Worm (Caenorhabditis elegans) whole organism, midembryonic: ENCODE measurements around the gene sri-40.

ENCODE experiments used
- T22C8.4 ChIP-seq: fragments of 200-800 bp; sonication (Bioruptor generic); IDR thresholded peaks from 2 replicates; pipeline ENCODE4 v1.3.6; 2022; ENCODE audit warnings: missing genetic modification characterization, missing compliant biosample characterization
- cog-1 ChIP-seq: sonication (generic microtip); optimal IDR thresholded peaks from 2 replicates; lab custom pipeline; 2016; ENCODE audit warnings: missing genetic modification characterization, missing compliant biosample characterization
- flt-1 ChIP-seq: fragments of 200-800 bp; sonication (Bioruptor generic); IDR thresholded peaks from 2 replicates; pipeline ENCODE4 v1.3.6; 2022; ENCODE audit warnings: missing genetic modification characterization, missing compliant biosample characterization
- klf-2 ChIP-seq: fragments of 200-800 bp; sonication (Bioruptor generic); conservative IDR thresholded peaks from 2 replicates; pipeline ENCODE4 v1.3.6; 2022; ENCODE audit warnings: missing genetic modification reagents, missing genetic modification characterization, missing compliant biosample characterization
- ref-1 ChIP-seq: fragments of 200-800 bp; sonication (Bioruptor generic); conservative IDR thresholded peaks from 2 replicates; pipeline ENCODE4 v1.3.6; 2022; ENCODE audit warnings: missing genetic modification reagents, missing genetic modification characterization, missing compliant biosample characterization
- tab-1 ChIP-seq: fragments of 200-800 bp; sonication (Bioruptor generic); IDR thresholded peaks from 2 replicates; pipeline ENCODE4 v1.3.6; 2022; ENCODE audit warnings: missing genetic modification characterization, missing compliant biosample characterization
- ztf-23 ChIP-seq: fragments of 200-800 bp; sonication (Bioruptor generic); IDR thresholded peaks from 2 replicates; pipeline ENCODE4 v1.3.6; 2022; ENCODE audit warnings: missing genetic modification reagents, missing genetic modification characterization, missing compliant biosample characterization

DNA sequence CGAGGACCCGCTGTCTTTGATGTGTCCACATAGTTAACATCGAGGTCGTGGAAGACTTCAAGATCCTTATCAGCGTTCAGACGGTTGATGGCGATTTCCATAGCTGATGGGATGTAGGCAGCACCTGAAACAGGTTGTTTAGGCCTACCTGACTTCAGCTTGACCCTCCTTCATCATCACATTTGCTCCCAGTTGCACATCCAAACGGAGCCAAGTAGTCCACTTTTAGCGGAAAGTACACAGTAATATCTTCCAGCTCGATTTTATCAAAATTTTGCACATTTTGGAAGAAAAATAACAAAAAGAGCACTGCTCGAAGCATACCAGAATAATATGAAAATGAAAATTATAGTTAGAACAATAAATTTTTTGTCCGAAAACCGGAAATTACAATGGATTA is 19.2 kb downstream of the sri-40 start, which contains the start of gene gcy-15:
- TF ChIP-seq flt-1 (no peak), klf-2 (no peak), ztf-23 (no peak), tab-1 (GFP tag; lab: Robert Waterston, UW) (no peak), T22C8.4 (GFP tag; lab: Robert Waterston, UW) (no peak), ref-1 (GFP tag; lab: Robert Waterston, UW) (no peak), cog-1 (tag; lab: Kevin White, UChicago) (no peak)
